Worm (Caenorhabditis elegans): Measurements from ENCODE around the gene ZK813.5.

The ZK813.5 gene

ce11 chrX:3453870-3454269 lies 2.8 kb upstream of the ZK813.5 start:
- TF ChIP-seq unc-55 (GFP tag; optimal IDR thresholded peaks at IDR 0.05) (no peak), nhr-23 (tag; optimal IDR thresholded peaks at IDR 0.05) (no peak), skn-1 (tag; optimal IDR thresholded peaks at IDR 0.05) (no peak), mdl-1 (tag; optimal IDR thresholded peaks at IDR 0.05) (no peak), ceh-16 (tag; optimal IDR thresholded peaks at IDR 0.05) (no peak), nhr-6 (tag; optimal IDR thresholded peaks at IDR 0.05) (no peak), ztf-1 (GFP tag; conservative IDR thresholded peaks at IDR 0.05) (no peak), lin-11 (tag; optimal IDR thresholded peaks at IDR 0.05) (no peak)

DNA sequence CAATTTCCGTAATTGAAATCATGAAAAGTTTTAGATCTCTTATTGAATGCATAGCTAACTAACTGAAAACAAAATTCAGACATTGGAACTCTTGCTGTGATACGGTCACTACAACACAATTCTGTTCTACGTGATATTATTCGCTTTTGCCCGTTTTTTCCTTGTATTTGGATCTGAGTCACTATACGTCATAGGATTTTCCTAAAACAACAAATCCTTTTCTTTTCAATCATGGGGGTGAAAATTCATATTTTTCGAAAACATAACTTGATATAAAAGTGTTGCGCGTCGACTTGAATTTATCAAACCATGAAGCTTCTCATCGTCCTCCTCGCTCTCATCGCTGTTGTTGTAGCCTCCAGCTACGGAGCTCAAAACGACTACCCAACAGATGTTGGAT lies 5.0 kb downstream of the ZK813.5 start, which contains the start of gene ZK813.1:
ZK813.1 (plus strand) TSS at position 301 of the 400 bp plus-strand sequence.
- TF ChIP-seq nhr-25 (tag; optimal IDR thresholded peaks at IDR 0.05) (no peak), nhr-12 (tag; optimal IDR thresholded peaks at IDR 0.05) (no peak), mdl-1 (tag; optimal IDR thresholded peaks at IDR 0.05) (no peak), gmeb-1 (tag; optimal IDR thresholded peaks at IDR 0.05) (no peak), unc-39 (tag; optimal IDR thresholded peaks at IDR 0.05) (no peak), zag-1 (tag; optimal IDR thresholded peaks at IDR 0.05) (no peak), nhr-23 (tag; optimal IDR thresholded peaks at IDR 0.05) (no peak), nhr-77 (tag; optimal IDR thresholded peaks at IDR 0.05) (no peak), elt-1 (tag; optimal IDR thresholded peaks at IDR 0.05) (no peak), crh-2 (tag; optimal IDR thresholded peaks at IDR 0.05) (no peak), Y55F3AM.14 (GFP tag; optimal IDR thresholded peaks at IDR 0.05) (no peak), nhr-21 (tag; optimal IDR thresholded peaks at IDR 0.05) (no peak)

ce11 chrX:3444514-3444913 lies 6.5 kb downstream of the ZK813.5 start, which contains the start of gene ZK813.7:
ZK813.7 (plus strand) TSS chrX:3444814.
- TF ChIP-seq mbf-1 (tag; optimal IDR thresholded peaks at IDR 0.05) (no peak), ztf-4 (tag; optimal IDR thresholded peaks at IDR 0.05) (no peak), ceh-16 (tag; optimal IDR thresholded peaks at IDR 0.05) (no peak), lsy-2 (tag; optimal IDR thresholded peaks at IDR 0.05) (no peak), skn-1 (tag; optimal IDR thresholded peaks at IDR 0.05) (no peak), alr-1 (tag; optimal IDR thresholded peaks at IDR 0.05) (no peak), nhr-23 (tag; optimal IDR thresholded peaks at IDR 0.05) (no peak), ama-1 (optimal IDR thresholded peaks at IDR 0.05) (no peak), nhr-25 (tag; optimal IDR thresholded peaks at IDR 0.05) (no peak), blmp-1 (tag; optimal IDR thresholded peaks at IDR 0.05; ENCODE audit: insufficient read depth) (no peak), Y55F3AM.14 (GFP tag; optimal IDR thresholded peaks at IDR 0.05) (no peak)

DNA sequence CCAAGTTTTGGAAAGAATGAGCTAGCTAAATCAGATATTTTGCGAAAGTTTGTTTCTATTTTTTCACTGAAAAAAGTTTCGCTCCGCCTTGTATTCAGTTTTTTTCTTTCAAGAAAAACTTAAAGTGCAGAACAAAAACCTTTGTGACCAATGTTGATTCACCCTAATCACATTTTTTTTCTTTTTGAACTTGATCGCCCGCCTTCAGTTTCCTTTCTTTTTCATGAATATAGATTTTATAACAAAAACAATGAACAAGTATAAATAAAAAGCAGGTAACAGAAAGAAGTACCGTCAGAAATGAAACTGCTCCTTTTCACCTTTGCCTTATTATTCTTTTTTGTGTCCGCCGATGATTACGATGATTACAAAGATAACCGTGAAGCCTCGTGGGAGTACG lies 7.5 kb downstream of the ZK813.5 start, which contains the start of gene ZK813.2:
ZK813.2 (plus strand) TSS at position 301 of the 400 bp plus-strand sequence.
- TF ChIP-seq sma-3 (GFP tag; optimal IDR thresholded peaks at IDR 0.05) (no peak), elt-1 (tag; optimal IDR thresholded peaks at IDR 0.05) (no peak), ztf-1 (GFP tag; conservative IDR thresholded peaks at IDR 0.05) (no peak)

DNA sequence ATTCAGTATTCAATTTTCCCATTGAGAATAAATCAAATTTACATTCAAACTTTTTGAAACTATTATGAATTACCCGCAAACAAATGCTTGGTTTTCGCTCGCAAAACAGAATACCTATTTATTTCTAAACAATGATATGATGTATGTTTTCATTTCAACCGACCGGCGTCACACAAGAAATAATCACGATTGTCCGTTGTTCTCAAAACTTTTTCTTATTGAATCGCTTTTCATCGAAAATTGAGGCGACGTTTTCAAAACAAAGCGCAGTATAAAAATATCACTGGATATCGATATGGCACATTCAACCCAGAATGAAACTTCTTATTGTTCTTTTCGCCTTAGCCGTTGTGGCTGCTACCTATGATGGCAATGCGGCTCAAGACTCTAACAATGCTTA lies 9.5 kb downstream of the ZK813.5 start, which contains the start of gene ZK813.3:
ZK813.3 (plus strand) TSS at position 301 of the 400 bp plus-strand sequence.
- TF ChIP-seq nhr-10 (tag; optimal IDR thresholded peaks at IDR 0.05) = no peak
- TF ChIP-seq lin-13 (GFP tag; optimal IDR thresholded peaks at IDR 0.05) = no peak
- no peak for TF ChIP-seq unc-39 (tag; optimal IDR thresholded peaks at IDR 0.05)
- TF ChIP-seq lin-39 (tag; optimal IDR thresholded peaks at IDR 0.05) = no peak
- TF ChIP-seq ceh-82 (tag; optimal IDR thresholded peaks at IDR 0.05) = no peak
- TF ChIP-seq zag-1 (tag; optimal IDR thresholded peaks at IDR 0.05) = no peak

DNA sequence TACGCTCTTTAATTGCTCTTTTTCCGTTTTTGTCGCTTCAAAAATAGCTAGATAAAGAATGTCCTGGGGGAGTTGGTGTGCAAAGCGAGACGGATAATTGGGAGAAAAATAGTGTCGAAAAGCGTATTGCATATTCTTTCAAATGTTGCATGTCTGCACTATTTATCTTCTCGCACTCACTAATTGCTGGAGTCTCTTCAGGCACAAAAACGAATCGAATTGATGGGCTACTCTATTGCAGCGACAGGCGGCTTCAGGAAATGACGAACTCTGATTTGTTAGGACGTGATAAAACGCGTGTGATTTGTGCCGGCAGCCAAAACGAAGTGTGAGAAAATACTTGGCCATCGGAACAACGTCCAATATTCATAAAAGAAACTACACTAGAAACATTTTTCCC lies 10.7 kb downstream of the ZK813.5 start:
- no peak for TF ChIP-seq zag-1 (tag; optimal IDR thresholded peaks at IDR 0.05)

DNA sequence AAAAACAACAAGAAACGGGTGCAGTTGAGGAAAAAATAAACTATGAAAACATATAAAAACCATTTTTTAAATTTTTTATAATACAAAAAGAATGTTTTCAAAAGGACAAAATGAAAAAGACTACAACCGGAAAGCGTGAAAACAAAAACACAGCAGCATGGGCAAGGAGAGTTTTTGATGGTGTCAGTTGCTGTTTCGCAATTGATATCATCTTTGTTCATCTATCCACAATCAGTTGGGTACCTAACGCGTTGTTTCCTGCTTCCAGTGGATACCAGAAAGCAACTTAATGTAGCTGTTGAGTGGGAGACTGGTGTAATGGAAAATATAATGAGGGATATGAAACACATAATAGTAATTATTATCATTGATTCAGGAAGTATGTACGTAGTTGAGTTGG lies 11.2 kb downstream of the ZK813.5 start:
- no peak for TF ChIP-seq ceh-16 (tag; optimal IDR thresholded peaks at IDR 0.05)
- no peak for TF ChIP-seq nhr-21 (tag; optimal IDR thresholded peaks at IDR 0.05)
- no peak for TF ChIP-seq F13H6.1 (tag; optimal IDR thresholded peaks at IDR 0.05)
- no peak for TF ChIP-seq nhr-25 (tag; optimal IDR thresholded peaks at IDR 0.05)
- TF ChIP-seq elt-3 (tag; optimal IDR thresholded peaks at IDR 0.05) = no peak
- TF ChIP-seq snpc-4 (tag; optimal IDR thresholded peaks at IDR 0.05) = no peak
- TF ChIP-seq peb-1 (tag; optimal IDR thresholded peaks at IDR 0.05) = no peak
- no peak for TF ChIP-seq nhr-23 (tag; optimal IDR thresholded peaks at IDR 0.05)
- TF ChIP-seq sma-9 (GFP tag; optimal IDR thresholded peaks at IDR 0.05) = no peak
- no peak for TF ChIP-seq sma-9 (tag; optimal IDR thresholded peaks at IDR 0.05)
- no peak for TF ChIP-seq nhr-11 (tag; optimal IDR thresholded peaks at IDR 0.05)
- no peak for TF ChIP-seq dmd-4 (tag; optimal IDR thresholded peaks at IDR 0.05)
- no peak for TF ChIP-seq sem-4 (tag; optimal IDR thresholded peaks at IDR 0.05)
- TF ChIP-seq nhr-6 (tag; optimal IDR thresholded peaks at IDR 0.05) = no peak
- no peak for TF ChIP-seq mdl-1 (tag; optimal IDR thresholded peaks at IDR 0.05)
